Fruit fly (Drosophila melanogaster) whole organism, embryonic: ENCODE data around the gene Snmp2.

Experiments
- Atf-2 ChIP-seq: fragments of 200-800 bp; sonication (Bioruptor generic); optimal IDR thresholded peaks from 2 replicates; lab custom pipeline; 2016; ENCODE audit warnings: missing biosample characterization, missing genetic modification characterization
- B-H1 ChIP-seq: fragments of 200-800 bp; sonication (Bioruptor generic); IDR thresholded peaks from 3 replicates; pipeline ENCODE4 v1.3.6; 2022; ENCODE audit warnings: missing biosample characterization, missing genetic modification characterization
- Bgb ChIP-seq: fragments of 200-800 bp; sonication (Bioruptor generic); IDR thresholded peaks from 2 replicates; pipeline ENCODE4 v1.3.6; 2022; ENCODE audit warnings: missing biosample characterization, missing genetic modification characterization; ENCODE audit not compliant: partially characterized antibody
- Blimp-1 ChIP-seq: fragments of 200-800 bp; sonication (Bioruptor generic); optimal IDR thresholded peaks from 3 replicates; lab custom pipeline; 2018; ENCODE audit warnings: missing biosample characterization, missing genetic modification characterization, mild to moderate bottlenecking, moderate library complexity, missing genetic modification reagents
- CG10147 ChIP-seq: fragments of 200-800 bp; sonication (Bioruptor generic); optimal IDR thresholded peaks from 2 replicates; lab custom pipeline; 2019; ENCODE audit warnings: missing biosample characterization, mild to moderate bottlenecking, missing genetic modification characterization, moderate library complexity
- CG10543 ChIP-seq: fragments of 200-800 bp; sonication (Bioruptor generic); optimal IDR thresholded peaks from 3 replicates; lab custom pipeline; 2017; ENCODE audit warnings: missing biosample characterization, mild to moderate bottlenecking, missing genetic modification characterization, moderate library complexity
- CG12104 ChIP-seq: fragments of 200-800 bp; sonication (Bioruptor generic); optimal IDR thresholded peaks from 3 replicates; lab custom pipeline; 2016; ENCODE audit warnings: missing biosample characterization, missing genetic modification characterization
- CG13296 ChIP-seq: fragments of 200-800 bp; sonication (Bioruptor generic); optimal IDR thresholded peaks from 3 replicates; lab custom pipeline; 2018; ENCODE audit warnings: missing biosample characterization, mild to moderate bottlenecking, missing genetic modification characterization
- CG16813 ChIP-seq: fragments of 200-800 bp; sonication (Bioruptor generic); IDR thresholded peaks from 3 replicates; pipeline ENCODE4 v1.3.6; 2022; ENCODE audit warnings: missing biosample characterization, missing genetic modification characterization; ENCODE audit not compliant: partially characterized antibody
- CG16815 ChIP-seq: fragments of 200-800 bp; sonication (Bioruptor generic); optimal IDR thresholded peaks from 3 replicates; lab custom pipeline; 2017; ENCODE audit warnings: missing biosample characterization, mild to moderate bottlenecking, missing genetic modification characterization
- CG17359 ChIP-seq: fragments of 200-800 bp; sonication (Bioruptor generic); optimal IDR thresholded peaks from 3 replicates; lab custom pipeline; 2018; ENCODE audit warnings: missing biosample characterization, mild to moderate bottlenecking, missing genetic modification characterization, moderate library complexity
- CG18599 ChIP-seq: fragments of 200-800 bp; sonication (Bioruptor generic); optimal IDR thresholded peaks from 3 replicates; lab custom pipeline; 2017; ENCODE audit warnings: missing biosample characterization, missing genetic modification characterization, mild to moderate bottlenecking, moderate library complexity, missing genetic modification reagents
- CG2875 ChIP-seq: fragments of 200-800 bp; sonication (Bioruptor generic); optimal IDR thresholded peaks from 2 replicates; lab custom pipeline; 2017; ENCODE audit warnings: missing biosample characterization, mild to moderate bottlenecking, missing genetic modification characterization, missing genetic modification reagents
- CG32772 ChIP-seq: fragments of 200-800 bp; sonication (Bioruptor generic); IDR thresholded peaks from 2 replicates; pipeline ENCODE4 v1.3.6; 2022; ENCODE audit warnings: missing biosample characterization, missing genetic modification characterization
- CG3838 ChIP-seq: fragments of 200-800 bp; sonication (Bioruptor generic); optimal IDR thresholded peaks from 3 replicates; lab custom pipeline; 2016; ENCODE audit warnings: missing biosample characterization, missing genetic modification characterization
- CG4282 ChIP-seq: fragments of 200-800 bp; sonication (Bioruptor generic); optimal IDR thresholded peaks from 2 replicates; lab custom pipeline; 2016; ENCODE audit warnings: missing biosample characterization, missing genetic modification characterization
- CG6689 ChIP-seq: fragments of 200-800 bp; sonication (Bioruptor generic); IDR thresholded peaks from 2 replicates; pipeline ENCODE4 v1.3.6; 2022; ENCODE audit warnings: missing biosample characterization, missing genetic modification characterization
- CG7556 ChIP-seq: fragments of 200-800 bp; sonication (Bioruptor generic); optimal IDR thresholded peaks from 2 replicates; lab custom pipeline; 2017; ENCODE audit warnings: missing biosample characterization, mild to moderate bottlenecking, missing genetic modification characterization
- CG7839 ChIP-seq: fragments of 200-800 bp; sonication (Bioruptor generic); optimal IDR thresholded peaks from 3 replicates; lab custom pipeline; 2018; ENCODE audit warnings: missing biosample characterization, mild to moderate bottlenecking, missing genetic modification characterization, moderate library complexity
- CHES-1-like ChIP-seq: fragments of 200-800 bp; sonication (Bioruptor generic); optimal IDR thresholded peaks from 2 replicates; lab custom pipeline; 2016; ENCODE audit warnings: missing biosample characterization, missing genetic modification characterization
- E2f1 ChIP-seq: fragments of 200-800 bp; sonication (Bioruptor generic); IDR thresholded peaks from 2 replicates; pipeline ENCODE4 v1.3.6; 2022; ENCODE audit warnings: missing biosample characterization, missing genetic modification characterization
- Eip74EF ChIP-seq, 2 experiments: fragments of 200-800 bp in 1 of 2; fragments of >200 bp in 1 of 2; sonication (Bioruptor generic) in 1 of 2; optimal IDR thresholded peaks; 2 replicates each; lab custom pipeline; 2017 to 2019; ENCODE audit warnings: missing biosample characterization in 2 of 2, missing genetic modification characterization in 2 of 2, mild to moderate bottlenecking in 1 of 2, moderate library complexity in 1 of 2
- Ets65A ChIP-seq: fragments of 200-800 bp; sonication (Bioruptor generic); peaks from one replicate; lab custom pipeline; 2016; ENCODE audit warnings: missing biosample characterization, missing genetic modification characterization
- Gsc ChIP-seq: fragments of 200-800 bp; sonication (Bioruptor generic); IDR thresholded peaks from 2 replicates; pipeline ENCODE4 v1.3.6; 2022; ENCODE audit warnings: missing biosample characterization, missing genetic modification characterization
- Hand ChIP-seq: fragments of 200-800 bp; sonication (Bioruptor generic); optimal IDR thresholded peaks from 2 replicates; lab custom pipeline; 2017; ENCODE audit warnings: mild to moderate bottlenecking, missing biosample characterization, missing genetic modification reagents, missing genetic modification characterization
- HmgZ ChIP-seq: fragments of 200-800 bp; sonication (Bioruptor generic); optimal IDR thresholded peaks from 2 replicates; lab custom pipeline; 2018; ENCODE audit warnings: missing biosample characterization, mild to moderate bottlenecking, missing genetic modification characterization
- Hmr ChIP-seq: fragments of 200-800 bp; sonication (Bioruptor generic); optimal IDR thresholded peaks from 3 replicates; lab custom pipeline; 2017; ENCODE audit warnings: mild to moderate bottlenecking, missing biosample characterization, missing genetic modification reagents, missing genetic modification characterization
- Lhr ChIP-seq: fragments of 200-800 bp; sonication (Bioruptor generic); optimal IDR thresholded peaks from 3 replicates; lab custom pipeline; 2017; ENCODE audit warnings: mild to moderate bottlenecking, missing biosample characterization, missing genetic modification reagents, missing genetic modification characterization
- Mes4 ChIP-seq: fragments of 200-800 bp; sonication (Bioruptor generic); optimal IDR thresholded peaks from 2 replicates; lab custom pipeline; 2016; ENCODE audit warnings: missing biosample characterization, missing genetic modification characterization
- NK7.1 ChIP-seq: fragments of 200-800 bp; sonication (Bioruptor generic); optimal IDR thresholded peaks from 3 replicates; lab custom pipeline; 2016; ENCODE audit warnings: missing biosample characterization, missing genetic modification characterization
- Sry-β ChIP-seq: fragments of 200-800 bp; sonication (Bioruptor generic); optimal IDR thresholded peaks from 2 replicates; lab custom pipeline; 2018; ENCODE audit warnings: missing biosample characterization, mild to moderate bottlenecking, missing genetic modification characterization, moderate library complexity
- Sry-δ ChIP-seq: fragments of 200-800 bp; sonication (Bioruptor generic); optimal IDR thresholded peaks from 2 replicates; lab custom pipeline; 2016; ENCODE audit warnings: missing biosample characterization, missing genetic modification characterization
- Trl ChIP-seq, 3 experiments: fragments of >200 bp in 2 of 3; fragments of 200-800 bp in 1 of 3; sonication (Bioruptor generic) in 1 of 3; optimal IDR thresholded peaks; 2 replicates in 1 of 3; 3 replicates in 2 of 3; lab custom pipeline; 2016 to 2017; ENCODE audit warnings: missing biosample characterization in 1 of 3, missing genetic modification characterization in 1 of 3
- Usf ChIP-seq: fragments of 200-800 bp; sonication (Bioruptor generic); optimal IDR thresholded peaks from 2 replicates; lab custom pipeline; 2017; ENCODE audit warnings: missing genotype, missing biosample characterization, missing genetic modification characterization
- YL-1 ChIP-seq: fragments of 200-800 bp; sonication (Bioruptor generic); optimal IDR thresholded peaks from 3 replicates; lab custom pipeline; 2017; ENCODE audit warnings: missing biosample characterization, mild to moderate bottlenecking, missing genetic modification characterization
- croc ChIP-seq: fragments of 200-800 bp; sonication (Bioruptor generic); conservative IDR thresholded peaks from 3 replicates; pipeline ENCODE4 v1.3.6; 2022; ENCODE audit warnings: missing biosample characterization, missing genetic modification characterization
- eyg ChIP-seq: fragments of 200-800 bp; sonication (Bioruptor generic); optimal IDR thresholded peaks from 3 replicates; lab custom pipeline; 2016; ENCODE audit warnings: missing biosample characterization, missing genetic modification characterization
- fd3F ChIP-seq: fragments of 200-800 bp; sonication (Bioruptor generic); optimal IDR thresholded peaks from 2 replicates; lab custom pipeline; 2018; ENCODE audit warnings: missing biosample characterization, mild to moderate bottlenecking, missing genetic modification characterization, moderate library complexity
- ftz-f1 ChIP-seq: fragments of 200-800 bp; sonication (Bioruptor generic); optimal IDR thresholded peaks from 2 replicates; lab custom pipeline; 2016; ENCODE audit warnings: missing biosample characterization, missing genetic modification characterization
- gsb ChIP-seq: fragments of 200-800 bp; sonication (Bioruptor generic); IDR thresholded peaks from 2 replicates; pipeline ENCODE4 v1.3.6; 2022; ENCODE audit warnings: missing biosample characterization, missing genetic modification characterization
- her ChIP-seq: fragments of 200-800 bp; sonication (Bioruptor generic); optimal IDR thresholded peaks from 2 replicates; lab custom pipeline; 2016; ENCODE audit warnings: missing biosample characterization, missing genetic modification characterization
- lbe ChIP-seq: fragments of 200-800 bp; sonication (Bioruptor generic); optimal IDR thresholded peaks from 2 replicates; lab custom pipeline; 2016; ENCODE audit warnings: missing biosample characterization, mild to moderate bottlenecking, missing genetic modification characterization
- mirr ChIP-seq: fragments of 200-800 bp; sonication (Bioruptor generic); optimal IDR thresholded peaks from 3 replicates; lab custom pipeline; 2018; ENCODE audit warnings: missing biosample characterization, mild to moderate bottlenecking, missing genetic modification characterization
- nerfin-1 ChIP-seq: fragments of 200-800 bp; sonication (Bioruptor generic); optimal IDR thresholded peaks from 3 replicates; lab custom pipeline; 2019; ENCODE audit warnings: missing biosample characterization, mild to moderate bottlenecking, missing genetic modification characterization, moderate library complexity
- tll ChIP-seq, 2 experiments: fragments of 200-800 bp in 1 of 2; fragments of >200 bp in 1 of 2; sonication (Bioruptor generic) in 1 of 2; optimal IDR thresholded peaks; 2 replicates each; lab custom pipeline; 2017 to 2019; ENCODE audit warnings: missing biosample characterization in 2 of 2, missing genetic modification characterization in 2 of 2, mild to moderate bottlenecking in 1 of 2, moderate library complexity in 1 of 2
- tna ChIP-seq: fragments of 200-800 bp; sonication (Bioruptor generic); IDR thresholded peaks from 2 replicates; pipeline ENCODE4 v1.3.6; 2022; ENCODE audit warnings: missing biosample characterization, missing genetic modification characterization; ENCODE audit not compliant: partially characterized antibody
- tx ChIP-seq: fragments of 200-800 bp; sonication (Bioruptor generic); optimal IDR thresholded peaks from 2 replicates; lab custom pipeline; 2016; ENCODE audit warnings: missing biosample characterization, missing genetic modification characterization
- usp ChIP-seq: fragments of >200 bp; optimal IDR thresholded peaks from 2 replicates; lab custom pipeline; 2017; ENCODE audit warnings: missing biosample characterization, missing genetic modification characterization
- yki ChIP-seq: fragments of >200 bp; optimal IDR thresholded peaks from 3 replicates; lab custom pipeline; 2018

Gene Snmp2

DNA sequence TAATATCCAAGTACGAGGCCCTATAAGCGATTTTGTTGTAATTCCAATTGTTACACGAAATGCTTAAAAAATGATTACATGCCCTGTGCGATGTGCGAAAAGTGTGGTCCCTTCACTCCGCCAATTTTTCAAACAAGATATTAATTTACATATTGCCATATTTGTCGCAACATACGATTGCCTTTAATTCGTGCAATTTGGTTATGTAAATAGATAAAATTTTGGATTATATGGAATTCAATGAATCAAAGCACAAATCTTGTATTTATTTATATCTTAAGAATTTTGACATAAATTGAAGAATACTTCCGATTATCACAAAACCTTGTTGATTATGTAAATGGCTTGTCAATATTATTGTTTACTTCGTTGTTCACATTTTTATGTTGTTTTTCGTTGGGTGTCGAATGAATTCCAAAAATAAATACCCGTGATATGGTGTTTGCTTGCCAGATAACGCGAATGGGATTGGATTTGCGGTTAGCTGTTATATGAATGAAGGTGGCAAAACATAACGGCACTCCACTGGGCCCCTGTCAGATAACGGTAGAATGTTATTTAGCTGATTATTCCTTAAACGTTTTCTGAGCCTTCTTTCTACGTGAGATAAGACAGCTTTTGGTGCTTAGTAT, 39.3 kb upstream of the Snmp2 start (continued):
- TF ChIP-seq tll (GFP tag; optimal IDR thresholded peaks at IDR 0.05; lab: Kevin White, UChicago) = no peak
- TF ChIP-seq CG3838 (GFP tag; lab: Kevin White, UChicago) = no peak
- no peak for TF ChIP-seq CG16815
- peak; percentile 70 for TF ChIP-seq fd3F (GFP tag; lab: Kevin White, UChicago)
- TF ChIP-seq mirr (GFP tag; lab: Kevin White, UChicago) = peak; percentile 78
- TF ChIP-seq YL-1 = no peak
- no peak for TF ChIP-seq her (GFP tag; lab: Kevin White, UChicago)
- no peak for TF ChIP-seq croc (GFP tag; lab: Robert Waterston, UW)
- TF ChIP-seq Hmr (GFP tag; lab: Kevin White, UChicago) = no peak
- TF ChIP-seq ftz-f1 (GFP tag; lab: Kevin White, UChicago) = no peak
- no peak for TF ChIP-seq Sry-β (GFP tag; lab: Kevin White, UChicago)
- TF ChIP-seq CG2875 = no peak
- TF ChIP-seq Gsc (GFP tag; lab: Robert Waterston, UW) = no peak
- peak; percentile 35 for TF ChIP-seq CG10147 (GFP tag; lab: Kevin White, UChicago)
- no peak for TF ChIP-seq Lhr (GFP tag; lab: Kevin White, UChicago)
- TF ChIP-seq gsb (GFP tag; lab: Robert Waterston, UW) = no peak
- TF ChIP-seq Hand (GFP tag; lab: Kevin White, UChicago) = no peak
- peak; percentile 13 for TF ChIP-seq CG10543 (GFP tag; lab: Kevin White, UChicago)
- no peak for TF ChIP-seq CG7839 (tag; lab: Kevin White, UChicago)
- TF ChIP-seq B-H1 (GFP tag; lab: Robert Waterston, UW) = no peak
- TF ChIP-seq CHES-1-like = no peak
- peak in 1 of 2 experiments; percentile 25 for TF ChIP-seq Eip74EF (GFP tag; optimal IDR thresholded peaks at IDR 0.05; lab: Kevin White, UChicago)
- peak; percentile 66 for TF ChIP-seq CG13296 (GFP tag; lab: Kevin White, UChicago)
- TF ChIP-seq Usf = no peak
- TF ChIP-seq CG16813 = no peak
- TF ChIP-seq usp = no peak
- no peak for TF ChIP-seq Ets65A (GFP tag; lab: Kevin White, UChicago)
- no peak for TF ChIP-seq CG12104 (GFP tag; lab: Kevin White, UChicago)
- TF ChIP-seq E2f1 (GFP tag; lab: Robert Waterston, UW) = no peak; the same call in 1 of the 2 replicates
- no peak for TF ChIP-seq Mes4 (GFP tag; lab: Kevin White, UChicago)
- TF ChIP-seq HmgZ = peak; percentile 11
- TF ChIP-seq CG4282 = no peak
- no peak for TF ChIP-seq Atf-2 (GFP tag; lab: Kevin White, UChicago)
- no peak for TF ChIP-seq CG6689 (GFP tag; lab: Robert Waterston, UW)
- TF ChIP-seq eyg = peak; percentile 19
- no peak for TF ChIP-seq CG7556
- peak; percentile 16 for TF ChIP-seq CG17359 (tag; lab: Kevin White, UChicago)
- TF ChIP-seq tx (GFP tag; lab: Kevin White, UChicago) = no peak
- TF ChIP-seq Bgb (GFP tag; lab: Robert Waterston, UW) = no peak
- TF ChIP-seq nerfin-1 (tag; lab: Kevin White, UChicago) = no peak
- TF ChIP-seq CG32772 = no peak
- TF ChIP-seq CG18599 (GFP tag; lab: Kevin White, UChicago) = no peak
- no peak for TF ChIP-seq NK7.1 (GFP tag; lab: Kevin White, UChicago)
- peak in 1 of 2 experiments; percentile 57 for TF ChIP-seq Trl (optimal IDR thresholded peaks at IDR 0.05; lab: Kevin White, UChicago)
- TF ChIP-seq Trl (GFP tag; optimal IDR thresholded peaks at IDR 0.05; lab: Kevin White, UChicago) = peak; percentile 0
- peak; percentile 0 for TF ChIP-seq Blimp-1 (GFP tag; lab: Kevin White, UChicago)
- TF ChIP-seq yki (lab: Kevin White, UChicago) = no peak
- no peak for TF ChIP-seq lbe (GFP tag; lab: Kevin White, UChicago)
- no peak for TF ChIP-seq tna (GFP tag; lab: Robert Waterston, UW)
- TF ChIP-seq Sry-δ (GFP tag; lab: Kevin White, UChicago) = no peak
